Worm (Caenorhabditis elegans): ENCODE results near the gene otpl-3.

DNA sequence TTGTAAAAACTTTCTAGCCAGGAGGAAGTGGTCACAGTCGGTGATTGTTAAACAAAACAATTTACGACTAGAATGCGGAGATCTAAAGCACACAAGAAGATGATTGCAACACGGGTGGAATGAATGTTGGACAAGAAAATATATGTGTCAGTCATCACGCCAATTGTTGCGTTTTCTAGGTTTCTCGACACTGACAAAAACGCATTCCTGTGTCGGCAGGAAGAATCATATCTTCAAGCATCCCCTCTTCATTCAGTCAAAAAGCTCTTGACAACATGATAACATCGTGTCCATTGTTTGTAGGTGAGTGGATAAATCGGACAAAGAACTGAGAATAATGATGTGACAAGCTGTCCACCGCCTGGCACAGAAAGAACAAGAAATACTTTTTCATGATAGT lies 35.0 kb upstream of the otpl-3 start:
- TF ChIP-seq zip-8 (tag; optimal IDR thresholded peaks at IDR 0.05) (no peak), ztf-11 (tag; optimal IDR thresholded peaks at IDR 0.05) (no peak), unc-62 (GFP tag; optimal IDR thresholded peaks at IDR 0.05) (peak; percentile 93), lin-13 (tag; optimal IDR thresholded peaks at IDR 0.05) (no peak), nhr-237 (tag; optimal IDR thresholded peaks at IDR 0.05) (no peak), elt-3 (tag; optimal IDR thresholded peaks at IDR 0.05) (no peak), snpc-4 (tag; optimal IDR thresholded peaks at IDR 0.05) (no peak), pha-4 (tag; optimal IDR thresholded peaks at IDR 0.05) (no peak), ceh-43 (GFP tag; optimal IDR thresholded peaks at IDR 0.05) (no peak), mab-5 (tag; optimal IDR thresholded peaks at IDR 0.05) (no peak)
